Fruit fly (Drosophila melanogaster): ENCODE data around the gene ntc.

Gene ntc

dm6 chr3L:3845815-3846375 is 39.6 kb upstream of the ntc start, which contains the start of gene Awh:
Gene Awh (plus strand): TSS chr3L:3846206.
- TF ChIP-seq Elba2 (GFP tag; optimal IDR thresholded peaks at IDR 0.05): no peak
- TF ChIP-seq hbn (GFP tag; IDR thresholded peaks at IDR 0.05; ENCODE audit: partially characterized antibody): peak; percentile 27; the same call in 1 of the 2 replicates
- TF ChIP-seq odd (GFP tag; optimal IDR thresholded peaks at IDR 0.05): no peak
- 0 out of 2 replicates have a peak, but pooled peaks have one; percentile 23 for TF ChIP-seq CG9932 (GFP tag; IDR thresholded peaks at IDR 0.05)
- TF ChIP-seq otp (GFP tag; IDR thresholded peaks at IDR 0.05): peak; percentile 39; the same call in 1 of the 3 replicates
- peak; percentile 62; the same call in 2 of the 3 replicates for TF ChIP-seq Opbp (GFP tag; IDR thresholded peaks at IDR 0.05; ENCODE audit: partially characterized antibody)
- peak; percentile 31; the same call in 1 of the 3 replicates for TF ChIP-seq gce (GFP tag; IDR thresholded peaks at IDR 0.05)
- peak; percentile 53; the same call in 1 of the 2 replicates for TF ChIP-seq amos (GFP tag; IDR thresholded peaks at IDR 0.05; ENCODE audit: partially characterized antibody)
- peak; percentile 74 for TF ChIP-seq Nf-YA (GFP tag; IDR thresholded peaks at IDR 0.05)
- TF ChIP-seq CG14667 (GFP tag; IDR thresholded peaks at IDR 0.05): no peak
- peak; percentile 3 for TF ChIP-seq CG10543 (GFP tag; optimal IDR thresholded peaks at IDR 0.05)
- no peak for TF ChIP-seq cato (GFP tag; optimal IDR thresholded peaks at IDR 0.05; ENCODE audit: borderline replicate concordance)
- TF ChIP-seq zen2 (GFP tag; IDR thresholded peaks at IDR 0.05; ENCODE audit: partially characterized antibody): peak; percentile 59; the same call in 2 of the 3 replicates
- TF ChIP-seq Nf-YB (GFP tag; optimal IDR thresholded peaks at IDR 0.05): peak; percentile 99
- peak; percentile 42 for TF ChIP-seq CG17829 (tag; optimal IDR thresholded peaks at IDR 0.05)
- TF ChIP-seq Nf-YC (tag; optimal IDR thresholded peaks at IDR 0.05): peak; percentile 98
- TF ChIP-seq crol (GFP tag; IDR thresholded peaks at IDR 0.05): peak; percentile 36
- TF ChIP-seq luna (GFP tag; optimal IDR thresholded peaks at IDR 0.05): no peak
- peak; percentile 37; the same call in 1 of the 2 replicates for TF ChIP-seq CG32532 (GFP tag; IDR thresholded peaks at IDR 0.05)
- TF ChIP-seq CG7963 (GFP tag; IDR thresholded peaks at IDR 0.05; ENCODE audit: partially characterized antibody): no peak
- TF ChIP-seq Adf1 (GFP tag; IDR thresholded peaks at IDR 0.05): no peak; the same call in 1 of the 2 replicates
- peak; percentile 60 for TF ChIP-seq CG13287 (GFP tag; IDR thresholded peaks at IDR 0.05; ENCODE audit: partially characterized antibody)
- TF ChIP-seq oc (tag; optimal IDR thresholded peaks at IDR 0.05): peak; percentile 35
- peak; percentile 18; the same call in 1 of the 2 replicates for TF ChIP-seq E2f2 (GFP tag; IDR thresholded peaks at IDR 0.05)
- peak; percentile 80 for TF ChIP-seq chm (GFP tag; IDR thresholded peaks at IDR 0.05)
- TF ChIP-seq CG5180 (GFP tag; optimal IDR thresholded peaks at IDR 0.05): peak; percentile 78
- peak in 1 of 2 experiments; percentile 5 for TF ChIP-seq tll (GFP tag; optimal IDR thresholded peaks at IDR 0.05)
- TF ChIP-seq CG18476 (GFP tag; optimal IDR thresholded peaks at IDR 0.05): no peak
- no peak for TF ChIP-seq Sry-β (GFP tag; optimal IDR thresholded peaks at IDR 0.05)
- TF ChIP-seq yki (optimal IDR thresholded peaks at IDR 0.05): no peak
- no peak for TF ChIP-seq Dfd (GFP tag; optimal IDR thresholded peaks at IDR 0.05)
- TF ChIP-seq Trl (optimal IDR thresholded peaks at IDR 0.05): peak in 1 of 2 experiments; percentile 8
- TF ChIP-seq Trl (GFP tag; optimal IDR thresholded peaks at IDR 0.05): no peak
- TF ChIP-seq CG9609 (GFP tag; optimal IDR thresholded peaks at IDR 0.05): no peak
- TF ChIP-seq seq (GFP tag; IDR thresholded peaks at IDR 0.05): peak; percentile 70
- peak; percentile 73 for TF ChIP-seq vvl (GFP tag; IDR thresholded peaks at IDR 0.05)
- no peak for TF ChIP-seq CG2678 (tag; optimal IDR thresholded peaks at IDR 0.05)
- peak; percentile 90 for TF ChIP-seq CG6254 (GFP tag; optimal IDR thresholded peaks at IDR 0.05)
- TF ChIP-seq bbx (GFP tag; IDR thresholded peaks at IDR 0.05; ENCODE audit: partially characterized antibody): peak; percentile 66; the same call in 1 of the 2 replicates
- peak; percentile 89 for TF ChIP-seq twi (tag; optimal IDR thresholded peaks at IDR 0.05)
- TF ChIP-seq ewg (GFP tag; optimal IDR thresholded peaks at IDR 0.05): peak; percentile 66
- peak; percentile 99 for TF ChIP-seq z (GFP tag; IDR thresholded peaks at IDR 0.05)
- TF ChIP-seq nom (GFP tag; optimal IDR thresholded peaks at IDR 0.05): peak; percentile 23
- no peak for TF ChIP-seq CG1602 (GFP tag; optimal IDR thresholded peaks at IDR 0.05)
- peak; percentile 51 for TF ChIP-seq Scr (GFP tag; IDR thresholded peaks at IDR 0.05; ENCODE audit: partially characterized antibody)
- peak; percentile 1 for TF ChIP-seq CG11504 (tag; optimal IDR thresholded peaks at IDR 0.05)
- peak; percentile 54 for TF ChIP-seq gcm (GFP tag; optimal IDR thresholded peaks at IDR 0.05)
- TF ChIP-seq CG5245 (GFP tag; optimal IDR thresholded peaks at IDR 0.05): no peak
